Fruit fly (Drosophila melanogaster) whole organism, embryonic: ENCODE data around the gene CG6000.

Source experiments
- Atf6 ChIP-seq: fragments of 200-800 bp; sonication (Bioruptor generic); IDR thresholded peaks from 2 replicates; pipeline ENCODE4 v1.3.6; 2022; ENCODE audit warnings: missing biosample characterization, missing genetic modification characterization
- B-H2 ChIP-seq: fragments of 200-800 bp; sonication (Bioruptor generic); optimal IDR thresholded peaks from 2 replicates; lab custom pipeline; 2018; ENCODE audit warnings: missing biosample characterization, mild to moderate bottlenecking, missing genetic modification characterization
- BtbVII ChIP-seq: fragments of 200-800 bp; sonication (Bioruptor generic); optimal IDR thresholded peaks from 3 replicates; lab custom pipeline; 2017; ENCODE audit warnings: missing biosample characterization, mild to moderate bottlenecking, missing genetic modification characterization
- CG10209 ChIP-seq: fragments of 200-800 bp; sonication (Bioruptor generic); optimal IDR thresholded peaks from 3 replicates; lab custom pipeline; 2017; ENCODE audit warnings: missing biosample characterization, mild to moderate bottlenecking, missing genetic modification characterization, missing genetic modification reagents
- CG10959 ChIP-seq: fragments of 200-800 bp; sonication (Bioruptor generic); IDR thresholded peaks from 2 replicates; pipeline ENCODE4 v1.3.6; 2022; ENCODE audit warnings: missing biosample characterization, missing genetic modification characterization
- CG11695 ChIP-seq: fragments of 200-800 bp; sonication (Bioruptor generic); IDR thresholded peaks from 3 replicates; pipeline ENCODE4 v1.3.6; 2022; ENCODE audit warnings: missing biosample characterization, missing genetic modification characterization
- CG12071 ChIP-seq: fragments of 200-800 bp; sonication (Bioruptor generic); optimal IDR thresholded peaks from 3 replicates; lab custom pipeline; 2018; ENCODE audit warnings: missing biosample characterization, mild to moderate bottlenecking, missing genetic modification characterization
- CG1233 ChIP-seq: fragments of 200-800 bp; sonication (Bioruptor generic); optimal IDR thresholded peaks from 4 replicates; lab custom pipeline; 2018; ENCODE audit warnings: missing biosample characterization, mild to moderate bottlenecking, missing genetic modification characterization
- CG12659 ChIP-seq: fragments of 200-800 bp; sonication (Bioruptor generic); optimal IDR thresholded peaks from 3 replicates; lab custom pipeline; 2017; ENCODE audit warnings: mild to moderate bottlenecking, missing biosample characterization, missing genetic modification reagents, missing genetic modification characterization
- CG13296 ChIP-seq: fragments of 200-800 bp; sonication (Bioruptor generic); optimal IDR thresholded peaks from 3 replicates; lab custom pipeline; 2018; ENCODE audit warnings: missing biosample characterization, mild to moderate bottlenecking, missing genetic modification characterization
- CG13894 ChIP-seq: fragments of 200-800 bp; sonication (Bioruptor generic); optimal IDR thresholded peaks from 3 replicates; lab custom pipeline; 2018; ENCODE audit warnings: missing biosample characterization, mild to moderate bottlenecking, missing genetic modification characterization, moderate library complexity
- CG14014 ChIP-seq: fragments of 200-800 bp; sonication (Bioruptor generic); IDR thresholded peaks from 2 replicates; pipeline ENCODE4 v1.3.6; 2022; ENCODE audit warnings: missing biosample characterization, missing genetic modification characterization
- CG14667 ChIP-seq: fragments of 200-800 bp; sonication (Bioruptor generic); IDR thresholded peaks from 2 replicates; pipeline ENCODE4 v1.3.6; 2022; ENCODE audit warnings: missing biosample characterization, missing genetic modification characterization
- CG1529 ChIP-seq: fragments of 200-800 bp; sonication (Bioruptor generic); optimal IDR thresholded peaks from 3 replicates; lab custom pipeline; 2018; ENCODE audit warnings: missing biosample characterization, missing genetic modification characterization
- CG16813 ChIP-seq: fragments of 200-800 bp; sonication (Bioruptor generic); IDR thresholded peaks from 3 replicates; pipeline ENCODE4 v1.3.6; 2022; ENCODE audit warnings: missing biosample characterization, missing genetic modification characterization; ENCODE audit not compliant: partially characterized antibody
- CG17359 ChIP-seq: fragments of 200-800 bp; sonication (Bioruptor generic); optimal IDR thresholded peaks from 3 replicates; lab custom pipeline; 2018; ENCODE audit warnings: missing biosample characterization, mild to moderate bottlenecking, missing genetic modification characterization, moderate library complexity
- CG17802 ChIP-seq: fragments of 200-800 bp; sonication (Bioruptor generic); optimal IDR thresholded peaks from 2 replicates; lab custom pipeline; 2018; ENCODE audit warnings: missing biosample characterization, mild to moderate bottlenecking, missing genetic modification characterization, moderate library complexity
- CG18262 ChIP-seq: fragments of 200-800 bp; optimal IDR thresholded peaks from 3 replicates; lab custom pipeline; 2019; ENCODE audit warnings: missing biosample characterization, mild to moderate bottlenecking, missing genetic modification characterization, moderate library complexity
- CG33557 ChIP-seq: fragments of 200-800 bp; sonication (Bioruptor generic); optimal IDR thresholded peaks from 2 replicates; lab custom pipeline; 2019; ENCODE audit warnings: missing biosample characterization, mild to moderate bottlenecking, missing genetic modification characterization, moderate library complexity
- CG8924 ChIP-seq: fragments of 200-800 bp; optimal IDR thresholded peaks from 3 replicates; lab custom pipeline; 2019; ENCODE audit warnings: missing biosample characterization, mild to moderate bottlenecking, missing genetic modification characterization, moderate library complexity
- Chrac-16 ChIP-seq: fragments of 200-800 bp; sonication (Bioruptor generic); optimal IDR thresholded peaks from 3 replicates; lab custom pipeline; 2016; ENCODE audit warnings: missing biosample characterization, missing genetic modification characterization
- Dbx ChIP-seq: fragments of 200-800 bp; sonication (Bioruptor generic); IDR thresholded peaks from 3 replicates; pipeline ENCODE4 v1.3.6; 2022; ENCODE audit warnings: missing biosample characterization, missing genetic modification characterization
- Dek ChIP-seq: fragments of 200-800 bp; sonication (Bioruptor generic); optimal IDR thresholded peaks from 3 replicates; lab custom pipeline; 2019; ENCODE audit warnings: missing biosample characterization, mild to moderate bottlenecking, missing genetic modification characterization, moderate library complexity
- Doc3 ChIP-seq: fragments of 200-800 bp; sonication (Bioruptor generic); IDR thresholded peaks from 3 replicates; pipeline ENCODE4 v1.3.6; 2022; ENCODE audit warnings: missing biosample characterization, missing genetic modification characterization; ENCODE audit not compliant: partially characterized antibody
- E2f2 ChIP-seq: fragments of 200-800 bp; sonication (Bioruptor generic); IDR thresholded peaks from 2 replicates; pipeline ENCODE4 v1.3.6; 2022; ENCODE audit warnings: missing biosample characterization, missing genetic modification characterization
- Fer1 ChIP-seq: fragments of 200-800 bp; sonication (Bioruptor generic); optimal IDR thresholded peaks from 2 replicates; lab custom pipeline; 2017; ENCODE audit warnings: missing biosample characterization, mild to moderate bottlenecking, missing genetic modification characterization
- Fer2 ChIP-seq: fragments of 200-800 bp; sonication (Bioruptor generic); optimal IDR thresholded peaks from 2 replicates; lab custom pipeline; 2018; ENCODE audit warnings: missing biosample characterization, mild to moderate bottlenecking, missing genetic modification characterization, moderate library complexity
- HLH3B ChIP-seq: fragments of 200-800 bp; sonication (Bioruptor generic); IDR thresholded peaks from 2 replicates; pipeline ENCODE4 v1.3.6; 2022; ENCODE audit warnings: missing biosample characterization, missing genetic modification characterization
- Hmr ChIP-seq: fragments of 200-800 bp; sonication (Bioruptor generic); optimal IDR thresholded peaks from 3 replicates; lab custom pipeline; 2017; ENCODE audit warnings: mild to moderate bottlenecking, missing biosample characterization, missing genetic modification reagents, missing genetic modification characterization
- MTF-1 ChIP-seq: fragments of 200-800 bp; sonication (Bioruptor generic); optimal IDR thresholded peaks from 2 replicates; lab custom pipeline; 2018; ENCODE audit warnings: missing biosample characterization, mild to moderate bottlenecking, missing genetic modification characterization, borderline replicate concordance
- Mad ChIP-seq: fragments of 200-800 bp; sonication (Bioruptor generic); optimal IDR thresholded peaks from 2 replicates; lab custom pipeline; 2016; ENCODE audit warnings: missing biosample characterization, missing genetic modification characterization
- Oaz ChIP-seq: fragments of 200-800 bp; sonication (Bioruptor generic); IDR thresholded peaks from 2 replicates; pipeline ENCODE4 v1.3.6; 2022; ENCODE audit warnings: missing biosample characterization, missing genetic modification characterization
- Oli ChIP-seq: fragments of 200-800 bp; sonication (Bioruptor generic); optimal IDR thresholded peaks from 2 replicates; lab custom pipeline; 2018; ENCODE audit warnings: missing biosample characterization, mild to moderate bottlenecking, missing genetic modification characterization, moderate library complexity
- Pdp1 ChIP-seq, 2 experiments: fragments of 200-800 bp; sonication (Bioruptor generic); optimal IDR thresholded peaks; 3 replicates each; lab custom pipeline; 2016; ENCODE audit warnings: missing biosample characterization in 2 of 2, missing genetic modification characterization in 2 of 2, mild to moderate bottlenecking in 1 of 2, moderate library complexity in 1 of 2
- Rfx ChIP-seq: fragments of 200-800 bp; sonication (Bioruptor generic); IDR thresholded peaks from 2 replicates; pipeline ENCODE4 v1.3.6; 2022; ENCODE audit warnings: missing biosample characterization, missing genetic modification characterization
- Scr ChIP-seq: fragments of 200-800 bp; sonication (Bioruptor generic); IDR thresholded peaks from 2 replicates; pipeline ENCODE4 v1.3.6; 2022; ENCODE audit warnings: missing biosample characterization, missing genetic modification characterization; ENCODE audit not compliant: partially characterized antibody
- Spps ChIP-seq: fragments of 200-800 bp; sonication (Bioruptor generic); optimal IDR thresholded peaks from 2 replicates; lab custom pipeline; 2018; ENCODE audit warnings: missing biosample characterization, mild to moderate bottlenecking, missing genetic modification characterization
- bab2 ChIP-seq: fragments of 200-800 bp; sonication (Bioruptor generic); optimal IDR thresholded peaks from 2 replicates; lab custom pipeline; 2016; ENCODE audit warnings: missing biosample characterization, missing genetic modification characterization
- bowl ChIP-seq: fragments of 200-800 bp; sonication (Bioruptor generic); IDR thresholded peaks from 2 replicates; pipeline ENCODE4 v1.3.6; 2022; ENCODE audit warnings: missing biosample characterization, missing genetic modification characterization
- da ChIP-seq: fragments of 200-800 bp; sonication (Bioruptor generic); optimal IDR thresholded peaks from 2 replicates; lab custom pipeline; 2016; ENCODE audit warnings: missing biosample characterization, missing genetic modification characterization
- esg ChIP-seq: fragments of 200-800 bp; sonication (Bioruptor generic); conservative IDR thresholded peaks from 2 replicates; pipeline ENCODE4 v1.3.6; 2022; ENCODE audit warnings: missing biosample characterization, missing genetic modification characterization
- fd3F ChIP-seq: fragments of 200-800 bp; sonication (Bioruptor generic); optimal IDR thresholded peaks from 2 replicates; lab custom pipeline; 2018; ENCODE audit warnings: missing biosample characterization, mild to moderate bottlenecking, missing genetic modification characterization, moderate library complexity
- gem ChIP-seq: fragments of 200-800 bp; sonication (Bioruptor generic); optimal IDR thresholded peaks from 2 replicates; lab custom pipeline; 2019; ENCODE audit warnings: missing biosample characterization, mild to moderate bottlenecking, missing genetic modification characterization, moderate library complexity
- kah ChIP-seq: fragments of 200-800 bp; sonication (Bioruptor generic); optimal IDR thresholded peaks from 2 replicates; lab custom pipeline; 2018; ENCODE audit warnings: missing biosample characterization, mild to moderate bottlenecking, missing genetic modification characterization
- lab ChIP-seq: fragments of 200-800 bp; sonication (Bioruptor generic); optimal IDR thresholded peaks from 3 replicates; lab custom pipeline; 2017; ENCODE audit warnings: missing biosample characterization, missing genetic modification characterization, mild to moderate bottlenecking, moderate library complexity, missing genetic modification reagents
- lbe ChIP-seq: fragments of 200-800 bp; sonication (Bioruptor generic); optimal IDR thresholded peaks from 2 replicates; lab custom pipeline; 2016; ENCODE audit warnings: missing biosample characterization, mild to moderate bottlenecking, missing genetic modification characterization
- ro ChIP-seq: fragments of 200-800 bp; sonication (Bioruptor generic); IDR thresholded peaks from 2 replicates; pipeline ENCODE4 v1.3.6; 2022; ENCODE audit warnings: missing biosample characterization, missing genetic modification characterization
- scrt ChIP-seq: fragments of 200-800 bp; sonication (Bioruptor generic); optimal IDR thresholded peaks from 2 replicates; lab custom pipeline; 2018; ENCODE audit warnings: missing biosample characterization, mild to moderate bottlenecking, missing genetic modification characterization, moderate library complexity
- tgo ChIP-seq: fragments of 200-800 bp; sonication (Bioruptor generic); IDR thresholded peaks from 3 replicates; pipeline ENCODE4 v1.3.6; 2022; ENCODE audit warnings: missing biosample characterization, missing genetic modification characterization
- zen2 ChIP-seq: fragments of 200-800 bp; sonication (Bioruptor generic); IDR thresholded peaks from 3 replicates; pipeline ENCODE4 v1.3.6; 2022; ENCODE audit warnings: missing biosample characterization, missing genetic modification characterization; ENCODE audit not compliant: partially characterized antibody

CG6000 gene

dm6 chr3R:24102387-24102786, 48.2 kb downstream of the CG6000 start (continued):
- no peak for TF ChIP-seq Spps (tag; lab: Kevin White, UChicago)
- TF ChIP-seq gem, result peak; percentile 37
- TF ChIP-seq CG12659 (GFP tag; lab: Kevin White, UChicago), result peak; percentile 11
- peak in 1 of 2 experiments; percentile 6 for TF ChIP-seq Pdp1 (GFP tag; optimal IDR thresholded peaks at IDR 0.05; lab: Kevin White, UChicago)
- TF ChIP-seq Atf6 (GFP tag; lab: Robert Waterston, UW), result peak; percentile 46; the same call in 1 of the 2 replicates
- peak; percentile 49 for TF ChIP-seq CG13894 (tag; lab: Kevin White, UChicago)
- peak; percentile 50 for TF ChIP-seq Fer1 (GFP tag; lab: Kevin White, UChicago)
- TF ChIP-seq bowl, result no peak
- no peak for TF ChIP-seq kah
- no peak for TF ChIP-seq Scr (GFP tag; lab: Robert Waterston, UW)
- no peak for TF ChIP-seq esg (GFP tag; lab: Robert Waterston, UW)
- peak; percentile 8 for TF ChIP-seq Fer2
- TF ChIP-seq CG12071 (GFP tag; lab: Kevin White, UChicago), result no peak
- no peak for TF ChIP-seq CG33557 (GFP tag; lab: Kevin White, UChicago)
- no peak for TF ChIP-seq CG17802 (tag; lab: Kevin White, UChicago)
- no peak for TF ChIP-seq bab2 (GFP tag; lab: Kevin White, UChicago)
- peak; percentile 34; the same call in 1 of the 3 replicates for TF ChIP-seq CG11695 (GFP tag; lab: Robert Waterston, UW)
- no peak for TF ChIP-seq Chrac-16 (GFP tag; lab: Kevin White, UChicago)
- TF ChIP-seq tgo (GFP tag; lab: Robert Waterston, UW), result no peak
- peak; percentile 46 for TF ChIP-seq lab (GFP tag; lab: Kevin White, UChicago)
- no peak for TF ChIP-seq Dbx
- TF ChIP-seq Hmr (GFP tag; lab: Kevin White, UChicago), result peak; percentile 65
- no peak for TF ChIP-seq CG18262 (tag; lab: Kevin White, UChicago)
- peak; percentile 46 for TF ChIP-seq B-H2 (GFP tag; lab: Kevin White, UChicago)
- TF ChIP-seq zen2 (GFP tag; lab: Robert Waterston, UW), result no peak
- TF ChIP-seq MTF-1 (GFP tag; lab: Kevin White, UChicago), result no peak
- TF ChIP-seq fd3F (GFP tag; lab: Kevin White, UChicago), result peak; percentile 44
- TF ChIP-seq CG16813 (GFP tag; lab: Robert Waterston, UW), result no peak
- peak; percentile 15 for TF ChIP-seq CG8924 (tag; lab: Kevin White, UChicago)
- TF ChIP-seq E2f2 (GFP tag; lab: Robert Waterston, UW), result no peak
- TF ChIP-seq Oli (tag; lab: Kevin White, UChicago), result no peak
- TF ChIP-seq ro (GFP tag; lab: Robert Waterston, UW), result no peak
- TF ChIP-seq CG1233, result peak; percentile 23
- no peak for TF ChIP-seq HLH3B
- no peak for TF ChIP-seq CG10209
- TF ChIP-seq CG14014 (GFP tag; lab: Robert Waterston, UW), result peak; percentile 15; the same call in 1 of the 2 replicates
- no peak for TF ChIP-seq Oaz (GFP tag; lab: Robert Waterston, UW)
- peak; percentile 50; the same call in 1 of the 2 replicates for TF ChIP-seq Rfx (GFP tag; lab: Robert Waterston, UW)
- TF ChIP-seq Doc3 (GFP tag; lab: Robert Waterston, UW), result no peak
- peak; percentile 57 for TF ChIP-seq BtbVII
- TF ChIP-seq CG10959 (GFP tag; lab: Robert Waterston, UW), result no peak
- no peak for TF ChIP-seq lbe (GFP tag; lab: Kevin White, UChicago)
- TF ChIP-seq CG14667 (GFP tag; lab: Robert Waterston, UW), result no peak
- no peak for TF ChIP-seq scrt (GFP tag; lab: Kevin White, UChicago)
- TF ChIP-seq CG13296 (GFP tag; lab: Kevin White, UChicago), result peak; percentile 52
- no peak for TF ChIP-seq da
- TF ChIP-seq CG1529 (GFP tag; lab: Kevin White, UChicago), result no peak
- TF ChIP-seq Mad (GFP tag; lab: Kevin White, UChicago), result no peak
- peak; percentile 15 for TF ChIP-seq CG17359 (tag; lab: Kevin White, UChicago)
- peak; percentile 7 for TF ChIP-seq Dek
